Fruit fly (Drosophila melanogaster) whole organism, embryonic: Measurements from ENCODE around the gene Cpr30B.

Experiments
- ATbp ChIP-seq: fragments of 200-800 bp; sonication (Bioruptor generic); optimal IDR thresholded peaks from 2 replicates; lab custom pipeline; 2017; ENCODE audit warnings: missing biosample characterization, mild to moderate bottlenecking, missing genetic modification characterization, missing genetic modification reagents
- Awh ChIP-seq: fragments of 200-800 bp; sonication (Bioruptor generic); IDR thresholded peaks from 2 replicates; pipeline ENCODE4, ENCODE4 v1.3.6; 2022; ENCODE audit warnings: missing biosample characterization, missing genetic modification characterization
- Blimp-1 ChIP-seq: fragments of 200-800 bp; sonication (Bioruptor generic); optimal IDR thresholded peaks from 3 replicates; lab custom pipeline; 2018; ENCODE audit warnings: missing biosample characterization, missing genetic modification characterization, mild to moderate bottlenecking, moderate library complexity, missing genetic modification reagents
- CG10959 ChIP-seq: fragments of 200-800 bp; sonication (Bioruptor generic); IDR thresholded peaks from 2 replicates; pipeline ENCODE4 v1.3.6; 2022; ENCODE audit warnings: missing biosample characterization, missing genetic modification characterization
- CG11093 ChIP-seq: fragments of 200-800 bp; sonication (Bioruptor generic); IDR thresholded peaks from 3 replicates; pipeline ENCODE4 v1.3.6; 2022; ENCODE audit warnings: missing biosample characterization, missing genetic modification characterization
- CG12104 ChIP-seq: fragments of 200-800 bp; sonication (Bioruptor generic); optimal IDR thresholded peaks from 3 replicates; lab custom pipeline; 2016; ENCODE audit warnings: missing biosample characterization, missing genetic modification characterization
- CG12391 ChIP-seq: fragments of 200-800 bp; sonication (Bioruptor generic); optimal IDR thresholded peaks from 3 replicates; lab custom pipeline; 2018; ENCODE audit warnings: missing biosample characterization, mild to moderate bottlenecking, missing genetic modification characterization, moderate library complexity
- CG12659 ChIP-seq: fragments of 200-800 bp; sonication (Bioruptor generic); optimal IDR thresholded peaks from 3 replicates; lab custom pipeline; 2017; ENCODE audit warnings: mild to moderate bottlenecking, missing biosample characterization, missing genetic modification reagents, missing genetic modification characterization
- CG12744 ChIP-seq: fragments of 200-800 bp; sonication (Bioruptor generic); optimal IDR thresholded peaks from 2 replicates; lab custom pipeline; 2016; ENCODE audit warnings: missing biosample characterization, missing genetic modification characterization
- CG13424 ChIP-seq: fragments of 200-800 bp; sonication (Bioruptor generic); optimal IDR thresholded peaks from 2 replicates; lab custom pipeline; 2019; ENCODE audit warnings: missing biosample characterization, mild to moderate bottlenecking, missing genetic modification characterization, moderate library complexity
- CG14710 ChIP-seq: fragments of 200-800 bp; sonication (Bioruptor generic); optimal IDR thresholded peaks from 3 replicates; lab custom pipeline; 2019; ENCODE audit warnings: missing biosample characterization, mild to moderate bottlenecking, missing genetic modification characterization, moderate library complexity
- CG16779 ChIP-seq: fragments of 200-800 bp; sonication (Bioruptor generic); IDR thresholded peaks from 2 replicates; pipeline ENCODE4 v1.3.6; 2022; ENCODE audit warnings: missing biosample characterization, missing genetic modification characterization
- CG16813 ChIP-seq: fragments of 200-800 bp; sonication (Bioruptor generic); IDR thresholded peaks from 3 replicates; pipeline ENCODE4 v1.3.6; 2022; ENCODE audit warnings: missing biosample characterization, missing genetic modification characterization; ENCODE audit not compliant: partially characterized antibody
- CG18262 ChIP-seq: fragments of 200-800 bp; optimal IDR thresholded peaks from 3 replicates; lab custom pipeline; 2019; ENCODE audit warnings: missing biosample characterization, mild to moderate bottlenecking, missing genetic modification characterization, moderate library complexity
- CG3407 ChIP-seq: fragments of 200-800 bp; sonication (Bioruptor generic); optimal IDR thresholded peaks from 2 replicates; lab custom pipeline; 2018; ENCODE audit warnings: missing biosample characterization, mild to moderate bottlenecking, missing genetic modification characterization
- CG3838 ChIP-seq: fragments of 200-800 bp; sonication (Bioruptor generic); optimal IDR thresholded peaks from 3 replicates; lab custom pipeline; 2016; ENCODE audit warnings: missing biosample characterization, missing genetic modification characterization
- CG4360 ChIP-seq: fragments of 200-800 bp; sonication (Bioruptor generic); IDR thresholded peaks from 2 replicates; pipeline ENCODE4 v1.3.6; 2022; ENCODE audit warnings: missing biosample characterization, missing genetic modification characterization
- CG4404 ChIP-seq: fragments of 200-800 bp; sonication (Bioruptor generic); IDR thresholded peaks from 2 replicates; pipeline ENCODE4 v1.3.6; 2022; ENCODE audit warnings: missing biosample characterization, missing genetic modification characterization
- CG6272 ChIP-seq: fragments of 200-800 bp; sonication (Bioruptor generic); IDR thresholded peaks from 2 replicates; pipeline ENCODE4 v1.3.6; 2022; ENCODE audit warnings: missing biosample characterization, missing genetic modification characterization
- CG8388 ChIP-seq: fragments of 200-800 bp; sonication (Bioruptor generic); optimal IDR thresholded peaks from 2 replicates; lab custom pipeline; 2019; ENCODE audit warnings: missing biosample characterization, mild to moderate bottlenecking, missing genetic modification characterization, moderate library complexity
- CG9876 ChIP-seq: fragments of 200-800 bp; sonication (Bioruptor generic); optimal IDR thresholded peaks from 2 replicates; lab custom pipeline; 2016; ENCODE audit warnings: missing biosample characterization, missing genetic modification characterization
- Camta ChIP-seq: fragments of 200-800 bp; sonication (Bioruptor generic); optimal IDR thresholded peaks from 2 replicates; lab custom pipeline; 2016; ENCODE audit warnings: missing biosample characterization, missing genetic modification characterization
- Dek ChIP-seq: fragments of 200-800 bp; sonication (Bioruptor generic); optimal IDR thresholded peaks from 3 replicates; lab custom pipeline; 2019; ENCODE audit warnings: missing biosample characterization, mild to moderate bottlenecking, missing genetic modification characterization, moderate library complexity
- Dp ChIP-seq: fragments of 200-800 bp; sonication (Bioruptor generic); optimal IDR thresholded peaks from 2 replicates; lab custom pipeline; 2018; ENCODE audit warnings: missing biosample characterization, mild to moderate bottlenecking, missing genetic modification characterization, moderate library complexity
- E2f1 ChIP-seq: fragments of 200-800 bp; sonication (Bioruptor generic); IDR thresholded peaks from 2 replicates; pipeline ENCODE4 v1.3.6; 2022; ENCODE audit warnings: missing biosample characterization, missing genetic modification characterization
- NFAT ChIP-seq: fragments of 200-800 bp; sonication (Bioruptor generic); IDR thresholded peaks from 2 replicates; pipeline ENCODE4 v1.3.6; 2022; ENCODE audit warnings: missing biosample characterization, missing genetic modification characterization
- Ravus ChIP-seq: fragments of 200-800 bp; sonication (Bioruptor generic); IDR thresholded peaks from 2 replicates; pipeline ENCODE4 v1.3.6; 2022; ENCODE audit warnings: missing biosample characterization, missing genetic modification characterization
- Six4 ChIP-seq: fragments of 200-800 bp; sonication (Bioruptor generic); optimal IDR thresholded peaks from 2 replicates; lab custom pipeline; 2016; ENCODE audit warnings: missing biosample characterization, missing genetic modification characterization
- Spps ChIP-seq: fragments of 200-800 bp; sonication (Bioruptor generic); optimal IDR thresholded peaks from 2 replicates; lab custom pipeline; 2018; ENCODE audit warnings: missing biosample characterization, mild to moderate bottlenecking, missing genetic modification characterization
- cas ChIP-seq: fragments of 200-800 bp; sonication (Bioruptor generic); IDR thresholded peaks from 2 replicates; pipeline ENCODE4 v1.3.6; 2022; ENCODE audit warnings: missing biosample characterization, missing genetic modification characterization
- cg ChIP-seq: fragments of 200-800 bp; sonication (Bioruptor generic); optimal IDR thresholded peaks from 3 replicates; lab custom pipeline; 2019; ENCODE audit warnings: missing biosample characterization, mild to moderate bottlenecking, missing genetic modification characterization, moderate library complexity
- da ChIP-seq: fragments of 200-800 bp; sonication (Bioruptor generic); optimal IDR thresholded peaks from 2 replicates; lab custom pipeline; 2016; ENCODE audit warnings: missing biosample characterization, missing genetic modification characterization
- dm ChIP-seq: fragments of 200-800 bp; sonication (Bioruptor generic); optimal IDR thresholded peaks from 3 replicates; lab custom pipeline; 2016; ENCODE audit warnings: missing biosample characterization, missing genetic modification characterization
- dmrt99B ChIP-seq: fragments of 200-800 bp; sonication (Bioruptor generic); optimal IDR thresholded peaks from 2 replicates; lab custom pipeline; 2018; ENCODE audit warnings: missing biosample characterization, mild to moderate bottlenecking, missing genetic modification characterization, moderate library complexity
- ems ChIP-seq: fragments of 200-800 bp; sonication (Bioruptor generic); optimal IDR thresholded peaks from 3 replicates; lab custom pipeline; 2016; ENCODE audit warnings: missing biosample characterization, missing genetic modification characterization
- eve ChIP-seq, 2 experiments: fragments of >200 bp; optimal IDR thresholded peaks; 2 replicates each; lab custom pipeline; 2017; ENCODE audit warnings: missing biosample characterization in 2 of 2, missing genetic modification characterization in 2 of 2
- eyg ChIP-seq: fragments of 200-800 bp; sonication (Bioruptor generic); optimal IDR thresholded peaks from 3 replicates; lab custom pipeline; 2016; ENCODE audit warnings: missing biosample characterization, missing genetic modification characterization
- gcm2 ChIP-seq: fragments of 200-800 bp; sonication (Bioruptor generic); optimal IDR thresholded peaks from 2 replicates; lab custom pipeline; 2016; ENCODE audit warnings: missing biosample characterization, missing genetic modification characterization
- gem ChIP-seq: fragments of 200-800 bp; sonication (Bioruptor generic); optimal IDR thresholded peaks from 2 replicates; lab custom pipeline; 2019; ENCODE audit warnings: missing biosample characterization, mild to moderate bottlenecking, missing genetic modification characterization, moderate library complexity
- odd ChIP-seq: fragments of 200-800 bp; sonication (Bioruptor generic); optimal IDR thresholded peaks from 2 replicates; lab custom pipeline; 2017; ENCODE audit warnings: missing biosample characterization, mild to moderate bottlenecking, missing genetic modification characterization
- org-1 ChIP-seq: fragments of 200-800 bp; sonication (Bioruptor generic); optimal IDR thresholded peaks from 2 replicates; lab custom pipeline; 2017; ENCODE audit warnings: missing biosample characterization, missing genetic modification characterization
- pum ChIP-seq: fragments of 200-800 bp; sonication (Bioruptor generic); optimal IDR thresholded peaks from 2 replicates; lab custom pipeline; 2016; ENCODE audit warnings: missing biosample characterization, missing genetic modification characterization
- sc ChIP-seq, 3 experiments: fragments of >200 bp in 2 of 3; fragments of 200-800 bp in 1 of 3; sonication (Bioruptor generic) in 1 of 3; optimal IDR thresholded peaks; 2 replicates in 2 of 3; 3 replicates in 1 of 3; lab custom pipeline; 2017; ENCODE audit warnings: mild to moderate bottlenecking in 1 of 3, missing biosample characterization in 1 of 3, missing genetic modification characterization in 1 of 3, missing genetic modification reagents in 1 of 3
- trh ChIP-seq: fragments of 200-800 bp; sonication (Bioruptor generic); optimal IDR thresholded peaks from 2 replicates; lab custom pipeline; 2016; ENCODE audit warnings: missing biosample characterization, missing genetic modification characterization
- vfl ChIP-seq: fragments of 200-800 bp; sonication (Bioruptor generic); optimal IDR thresholded peaks from 2 replicates; lab custom pipeline; 2016; ENCODE audit warnings: missing biosample characterization, missing genetic modification characterization
- vnd ChIP-seq: fragments of 200-800 bp; sonication (Bioruptor generic); IDR thresholded peaks from 3 replicates; pipeline ENCODE4 v1.3.6; 2022; ENCODE audit warnings: missing biosample characterization, missing genetic modification characterization; ENCODE audit not compliant: partially characterized antibody
- wdn ChIP-seq: fragments of 200-800 bp; sonication (Bioruptor generic); IDR thresholded peaks from 2 replicates; pipeline ENCODE4 v1.3.6; 2022; ENCODE audit warnings: missing biosample characterization, missing genetic modification characterization
- wor ChIP-seq: fragments of 200-800 bp; sonication (Bioruptor generic); IDR thresholded peaks from 2 replicates; pipeline ENCODE4 v1.3.6; 2022; ENCODE audit warnings: missing biosample characterization, missing genetic modification characterization

Gene Cpr30B

dm6 chr2L:9520886-9521868 lies 21.5 kb upstream of the Cpr30B start, which contains the start of gene Oatp30B (continued):
- TF ChIP-seq CG12744 (GFP tag; lab: Kevin White, UChicago) = peak; percentile 94
- peak; percentile 96 for TF ChIP-seq pum (GFP tag; lab: Kevin White, UChicago)
- peak; percentile 96 for TF ChIP-seq vnd (GFP tag; lab: Robert Waterston, UW)
- TF ChIP-seq CG9876 (GFP tag; lab: Kevin White, UChicago) = peak; percentile 91
- TF ChIP-seq CG3407 (GFP tag; lab: Kevin White, UChicago) = peak; percentile 88
- peak; percentile 97 for TF ChIP-seq cas (GFP tag; lab: Robert Waterston, UW)
- peak; percentile 92 for TF ChIP-seq eyg (GFP tag; lab: Kevin White, UChicago)
- TF ChIP-seq sc (optimal IDR thresholded peaks at IDR 0.05; lab: Kevin White, UChicago) = no peak
- peak; percentile 86 for TF ChIP-seq sc (GFP tag; optimal IDR thresholded peaks at IDR 0.05; lab: Kevin White, UChicago)
- TF ChIP-seq Ravus (GFP tag; lab: Robert Waterston, UW) = peak; percentile 89
- TF ChIP-seq CG12659 (GFP tag; lab: Kevin White, UChicago) = peak; percentile 97
- peak; percentile 95 for TF ChIP-seq Camta (GFP tag; lab: Kevin White, UChicago)
- TF ChIP-seq CG18262 (tag; lab: Kevin White, UChicago) = peak; percentile 96
- TF ChIP-seq NFAT (GFP tag; lab: Robert Waterston, UW) = peak; percentile 97
- peak; percentile 96 for TF ChIP-seq CG8388 (GFP tag; lab: Kevin White, UChicago)
- TF ChIP-seq cg (GFP tag; lab: Kevin White, UChicago) = peak; percentile 89
- TF ChIP-seq CG4360 (GFP tag; lab: Robert Waterston, UW) = peak; percentile 81
- peak; percentile 95 for TF ChIP-seq wdn
- peak; percentile 99 for TF ChIP-seq gem
- peak; percentile 99 for TF ChIP-seq CG12391
- TF ChIP-seq CG12104 (GFP tag; lab: Kevin White, UChicago) = peak; percentile 95
- TF ChIP-seq Dek (tag; lab: Kevin White, UChicago) = peak; percentile 97
- TF ChIP-seq da = peak; percentile 89
- TF ChIP-seq CG16779 (GFP tag; lab: Robert Waterston, UW) = peak; percentile 96
- peak; percentile 93 for TF ChIP-seq dmrt99B (tag; lab: Kevin White, UChicago)
- TF ChIP-seq CG16813 (GFP tag; lab: Robert Waterston, UW) = peak; percentile 96
- peak; percentile 97 for TF ChIP-seq CG14710
- peak; percentile 97 for TF ChIP-seq CG6272 (GFP tag; lab: Robert Waterston, UW)
- peak; percentile 95 for TF ChIP-seq vfl (GFP tag; lab: Kevin White, UChicago)
- TF ChIP-seq odd (GFP tag; lab: Kevin White, UChicago) = peak; percentile 87
- peak; percentile 95 for TF ChIP-seq ems (GFP tag; lab: Kevin White, UChicago)
- peak; percentile 95 for TF ChIP-seq trh (GFP tag; lab: Kevin White, UChicago)
- peak; percentile 94 for TF ChIP-seq CG3838 (GFP tag; lab: Kevin White, UChicago)
- peak; percentile 96 for TF ChIP-seq Awh (GFP tag; lab: Robert Waterston, UW)
- peak; percentile 60 to 95 for TF ChIP-seq eve (GFP tag; optimal IDR thresholded peaks at IDR 0.05; lab: Kevin White, UChicago)
- peak; percentile 95 for TF ChIP-seq Blimp-1
- peak; percentile 91 for TF ChIP-seq gcm2 (GFP tag; lab: Kevin White, UChicago)
- TF ChIP-seq CG11093 (GFP tag; lab: Robert Waterston, UW) = peak; percentile 93
- peak; percentile 82 for TF ChIP-seq dm (GFP tag; lab: Kevin White, UChicago)
- TF ChIP-seq Spps = peak; percentile 95
- peak; percentile 89 for TF ChIP-seq ATbp (GFP tag; lab: Kevin White, UChicago)
- peak; percentile 98 for TF ChIP-seq CG13424 (tag; lab: Kevin White, UChicago)
- peak; percentile 98 for TF ChIP-seq CG4404 (GFP tag; lab: Robert Waterston, UW)
- peak; percentile 97 for TF ChIP-seq E2f1 (GFP tag; lab: Robert Waterston, UW)
- peak; percentile 50 for TF ChIP-seq Dp (GFP tag; lab: Kevin White, UChicago)
- TF ChIP-seq CG10959 (GFP tag; lab: Robert Waterston, UW) = peak; percentile 96
- TF ChIP-seq org-1 = peak; percentile 82
- TF ChIP-seq Six4 (GFP tag; lab: Kevin White, UChicago) = peak; percentile 96
- peak; percentile 94 for TF ChIP-seq wor (GFP tag; lab: Robert Waterston, UW)
